Worm (Caenorhabditis elegans) whole organism, early embryonic: Measurements from ENCODE around the gene Y51B9A.5.

Experiments
- F13C5.2 ChIP-seq: sonication (generic microtip); optimal IDR thresholded peaks from 2 replicates; lab custom pipeline; 2017; ENCODE audit warnings: mild to moderate bottlenecking, missing genetic modification characterization, inconsistent platforms, missing compliant biosample characterization
- ama-1 ChIP-seq: fragments of 150-350 bp; optimal IDR thresholded peaks from 2 replicates; lab custom pipeline; 2014
- ceh-13 ChIP-seq: fragments of 200-800 bp; sonication (Bioruptor generic); optimal IDR thresholded peaks from 2 replicates; lab custom pipeline; 2018; ENCODE audit warnings: mild to moderate bottlenecking, missing genetic modification characterization, missing compliant biosample characterization
- flt-1 ChIP-seq: fragments of 200-800 bp; sonication (Bioruptor generic); IDR thresholded peaks from 2 replicates; pipeline ENCODE4 v1.3.6; 2022; ENCODE audit warnings: missing genetic modification characterization, missing compliant biosample characterization
- hmbx-1 ChIP-seq: sonication (generic microtip); optimal IDR thresholded peaks from 2 replicates; lab custom pipeline; 2016; ENCODE audit warnings: mild to moderate bottlenecking, missing genetic modification characterization, missing compliant biosample characterization
- hmg-4 ChIP-seq: fragments of 200-800 bp; sonication (Bioruptor generic); optimal IDR thresholded peaks from 2 replicates; lab custom pipeline; 2018; ENCODE audit warnings: mild to moderate bottlenecking, missing genetic modification characterization, missing compliant biosample characterization
- pes-1 ChIP-seq: fragments of 200-800 bp; sonication (Bioruptor generic); IDR thresholded peaks from 2 replicates; pipeline ENCODE4 v1.3.6; 2022; ENCODE audit warnings: missing genetic modification reagents, missing genetic modification characterization, missing compliant biosample characterization
- scrt-1 ChIP-seq: fragments of 200-800 bp; sonication (Bioruptor generic); IDR thresholded peaks from 2 replicates; pipeline ENCODE4 v1.3.6; 2022; ENCODE audit warnings: missing genetic modification characterization, missing compliant biosample characterization
- sea-1 ChIP-seq: fragments of 200-800 bp; sonication (Bioruptor generic); conservative IDR thresholded peaks from 2 replicates; pipeline ENCODE4 v1.3.6; 2022; ENCODE audit warnings: missing genetic modification characterization, missing compliant biosample characterization

- TF ChIP-seq ceh-13 (GFP tag; lab: Kevin White, UChicago) (no peak), hmg-4 (no peak), scrt-1 (GFP tag; lab: Robert Waterston, UW) (no peak), ama-1 (lab: Kevin White, UChicago) (no peak), flt-1 (GFP tag; lab: Robert Waterston, UW) (no peak), hmbx-1 (no peak), pes-1 (GFP tag; lab: Robert Waterston, UW) (no peak), F13C5.2 (no peak), sea-1 (GFP tag; lab: Robert Waterston, UW) (no peak)
Observed at ce11 chrII:9440060-9440459, 36.1 kb downstream of the Y51B9A.5 start, which contains the start of gene chil-17.
